Fruit fly (Drosophila melanogaster): ENCODE measurements around the gene CG17544.

The CG17544 gene

dm6 chr2L:19444734-19445140, 46.4 kb upstream of the CG17544 start, which contains the start of gene Hs2st (continued):
- TF ChIP-seq psq (GFP tag; optimal IDR thresholded peaks at IDR 0.05) (peak; percentile 83), org-1 (GFP tag; optimal IDR thresholded peaks at IDR 0.05) (peak; percentile 79), CG34224 (GFP tag; IDR thresholded peaks at IDR 0.05; ENCODE audit: partially characterized antibody) (no peak), Sox102F (GFP tag; optimal IDR thresholded peaks at IDR 0.05) (peak; percentile 89), CG6689 (GFP tag; IDR thresholded peaks at IDR 0.05) (peak; percentile 91), BtbVII (GFP tag; optimal IDR thresholded peaks at IDR 0.05) (peak; percentile 79), fd64A (GFP tag; optimal IDR thresholded peaks at IDR 0.05) (peak; percentile 3), CG14710 (tag; optimal IDR thresholded peaks at IDR 0.05) (peak; percentile 93), Max (GFP tag; optimal IDR thresholded peaks at IDR 0.05) (peak; percentile 96), cg (GFP tag; optimal IDR thresholded peaks at IDR 0.05) (no peak), sqz (GFP tag; optimal IDR thresholded peaks at IDR 0.05) (peak; percentile 88), crol (GFP tag; IDR thresholded peaks at IDR 0.05) (no peak; the same call in 1 of the 2 replicates), NK7.1 (GFP tag; optimal IDR thresholded peaks at IDR 0.05) (peak; percentile 83), CG10979 (tag; optimal IDR thresholded peaks at IDR 0.05) (peak; percentile 81), CoRest (tag; optimal IDR thresholded peaks at IDR 0.05) (peak; percentile 95), CG18011 (GFP tag; optimal IDR thresholded peaks at IDR 0.05) (peak; percentile 86), HLH3B (GFP tag; IDR thresholded peaks at IDR 0.05) (peak; percentile 86), pho (GFP tag; optimal IDR thresholded peaks at IDR 0.05) (peak; percentile 96), CG2116 (GFP tag; optimal IDR thresholded peaks at IDR 0.05) (peak; percentile 89), CG11696 (GFP tag; IDR thresholded peaks at IDR 0.05) (peak; percentile 55), caup (GFP tag; optimal IDR thresholded peaks at IDR 0.05; ENCODE audit: severe bottlenecking) (peak; percentile 92), CG11504 (tag; optimal IDR thresholded peaks at IDR 0.05) (peak; percentile 89), wor (GFP tag; IDR thresholded peaks at IDR 0.05) (peak; percentile 89), CG18476 (GFP tag; optimal IDR thresholded peaks at IDR 0.05) (peak; percentile 93), Eip74EF (GFP tag; optimal IDR thresholded peaks at IDR 0.05) (no peak), CG2712 (tag; optimal IDR thresholded peaks at IDR 0.05) (peak; percentile 92), Med (GFP tag) (peak; percentile 99), Nf-YC (tag; optimal IDR thresholded peaks at IDR 0.05) (peak; percentile 83), CG8478 (optimal IDR thresholded peaks at IDR 0.05) (no peak), ranshi (GFP tag; IDR thresholded peaks at IDR 0.05) (peak; percentile 96), Dad (GFP tag; optimal IDR thresholded peaks at IDR 0.05) (peak; percentile 95), twi (tag; optimal IDR thresholded peaks at IDR 0.05) (peak; percentile 86), CG6254 (GFP tag; optimal IDR thresholded peaks at IDR 0.05) (peak; percentile 50), inv (GFP tag; IDR thresholded peaks at IDR 0.05; ENCODE audit: partially characterized antibody) (peak; percentile 29; the same call in 1 of the 2 replicates), crc (GFP tag; optimal IDR thresholded peaks at IDR 0.05) (peak; percentile 85), trem (tag; optimal IDR thresholded peaks at IDR 0.05) (peak; percentile 83), zf30C (GFP tag; optimal IDR thresholded peaks at IDR 0.05) (no peak), ab (GFP tag; optimal IDR thresholded peaks at IDR 0.05) (peak; percentile 92), rib (GFP tag; IDR thresholded peaks at IDR 0.05) (peak; percentile 91; the same call in 1 of the 2 replicates), tup (GFP tag; optimal IDR thresholded peaks at IDR 0.05) (peak; percentile 91), da (GFP tag; optimal IDR thresholded peaks at IDR 0.05) (peak; percentile 94), knrl (GFP tag; IDR thresholded peaks at IDR 0.05; ENCODE audit: partially characterized antibody) (peak; percentile 59; the same call in 2 of the 3 replicates), tgo (GFP tag; IDR thresholded peaks at IDR 0.05) (peak; percentile 93), CG2875 (GFP tag; optimal IDR thresholded peaks at IDR 0.05) (peak; percentile 81), CG5953 (GFP tag; IDR thresholded peaks at IDR 0.05) (peak; percentile 82), CG2678 (tag; optimal IDR thresholded peaks at IDR 0.05) (peak; percentile 90), jumu (GFP tag; optimal IDR thresholded peaks at IDR 0.05) (peak; percentile 97), CG4424 (GFP tag; optimal IDR thresholded peaks at IDR 0.05) (peak; percentile 93), Neu2 (GFP tag; optimal IDR thresholded peaks at IDR 0.05; ENCODE audit: borderline replicate concordance) (peak; percentile 72), Gsc (GFP tag; IDR thresholded peaks at IDR 0.05) (peak; percentile 87)
